Fruit fly (Drosophila melanogaster) whole organism, adult: ENCODE data around the gene CG4042.

Experiments used
- CG12768 ChIP-seq: fragments of 200-800 bp; sonication (Bioruptor generic); optimal IDR thresholded peaks from 2 replicates; lab custom pipeline; 2017; ENCODE audit warnings: missing biosample characterization, missing genetic modification characterization, mild to moderate bottlenecking, moderate library complexity, missing genetic modification reagents
- CG14711 ChIP-seq: fragments of 200-800 bp; sonication (Bioruptor generic); optimal IDR thresholded peaks from 2 replicates; lab custom pipeline; 2018; ENCODE audit warnings: missing biosample characterization, mild to moderate bottlenecking, missing genetic modification characterization, moderate library complexity
- CG7045 ChIP-seq: fragments of 200-800 bp; sonication (Bioruptor generic); optimal IDR thresholded peaks from 2 replicates; lab custom pipeline; 2017; ENCODE audit warnings: missing biosample characterization, mild to moderate bottlenecking, missing genetic modification characterization
- Crg-1 ChIP-seq: fragments of 200-800 bp; sonication (Bioruptor generic); optimal IDR thresholded peaks from 2 replicates; lab custom pipeline; 2016; ENCODE audit warnings: missing biosample characterization, missing genetic modification characterization
- Hr96 ChIP-seq: fragments of 200-800 bp; sonication (Bioruptor generic); optimal IDR thresholded peaks from 2 replicates; lab custom pipeline; 2016; ENCODE audit warnings: missing biosample characterization, missing genetic modification characterization
- kay ChIP-seq: fragments of 200-800 bp; sonication (Bioruptor generic); peaks from one replicate; lab custom pipeline; 2016; ENCODE audit warnings: missing biosample characterization, missing genetic modification characterization, borderline replicate concordance
- tj ChIP-seq: fragments of 200-800 bp; sonication (Bioruptor generic); optimal IDR thresholded peaks from 3 replicates; lab custom pipeline; 2017; ENCODE audit warnings: missing biosample characterization, mild to moderate bottlenecking, missing genetic modification characterization, moderate library complexity
- toe ChIP-seq: fragments of 200-800 bp; sonication (Bioruptor generic); optimal IDR thresholded peaks from 2 replicates; lab custom pipeline; 2016; ENCODE audit warnings: missing biosample characterization, missing genetic modification characterization

DNA sequence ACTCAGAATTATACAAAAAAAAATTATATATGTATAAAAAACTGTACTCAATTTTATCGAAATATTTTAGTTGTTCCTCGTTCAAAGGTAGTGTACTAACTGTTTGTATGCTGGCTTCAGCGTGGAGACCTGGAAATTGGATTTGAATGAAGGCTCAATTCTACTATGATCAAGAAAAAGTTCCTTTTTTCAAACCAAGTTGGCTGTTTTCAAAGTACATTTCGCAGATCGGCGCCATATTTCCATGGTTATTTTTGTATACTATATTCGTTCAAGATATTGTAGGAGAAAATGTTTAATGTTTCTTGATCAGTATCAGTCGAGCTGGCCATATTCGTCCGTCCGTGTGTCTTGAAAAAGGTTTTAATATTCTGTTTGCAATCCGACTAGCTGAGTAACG lies 46.6 kb upstream of the CG4042 start, which contains the start of gene Mst77F:
- TF ChIP-seq tj (no peak), toe (GFP tag; lab: Kevin White, UChicago) (no peak), Crg-1 (GFP tag; lab: Kevin White, UChicago) (no peak), CG12768 (GFP tag; lab: Kevin White, UChicago) (no peak), CG7045 (GFP tag; lab: Kevin White, UChicago) (no peak), Hr96 (GFP tag; lab: Kevin White, UChicago) (no peak), kay (no peak), CG14711 (tag; lab: Kevin White, UChicago) (no peak)
